Fruit fly (Drosophila melanogaster) whole organism, embryonic: ENCODE data around the gene Cpr30B.
A peak's percentile ranks its signal among the peaks of the same experiment; 100 is the strongest.

Experiments
- ATbp ChIP-seq: fragments of 200-800 bp; sonication (Bioruptor generic); optimal IDR thresholded peaks from 2 replicates; lab custom pipeline; 2017; ENCODE audit warnings: missing biosample characterization, mild to moderate bottlenecking, missing genetic modification characterization, missing genetic modification reagents
- Blimp-1 ChIP-seq: fragments of 200-800 bp; sonication (Bioruptor generic); optimal IDR thresholded peaks from 3 replicates; lab custom pipeline; 2018; ENCODE audit warnings: missing biosample characterization, missing genetic modification characterization, mild to moderate bottlenecking, moderate library complexity, missing genetic modification reagents
- CG10147 ChIP-seq: fragments of 200-800 bp; sonication (Bioruptor generic); optimal IDR thresholded peaks from 2 replicates; lab custom pipeline; 2019; ENCODE audit warnings: missing biosample characterization, mild to moderate bottlenecking, missing genetic modification characterization, moderate library complexity
- CG10209 ChIP-seq: fragments of 200-800 bp; sonication (Bioruptor generic); optimal IDR thresholded peaks from 3 replicates; lab custom pipeline; 2017; ENCODE audit warnings: missing biosample characterization, mild to moderate bottlenecking, missing genetic modification characterization, missing genetic modification reagents
- CG11398 ChIP-seq: fragments of 200-800 bp; sonication (Bioruptor generic); optimal IDR thresholded peaks from 2 replicates; lab custom pipeline; 2016; ENCODE audit warnings: missing biosample characterization, missing genetic modification characterization
- CG12155 ChIP-seq: fragments of 200-800 bp; sonication (Bioruptor generic); optimal IDR thresholded peaks from 3 replicates; lab custom pipeline; 2016; ENCODE audit warnings: missing biosample characterization, missing genetic modification characterization
- CG13296 ChIP-seq: fragments of 200-800 bp; sonication (Bioruptor generic); optimal IDR thresholded peaks from 3 replicates; lab custom pipeline; 2018; ENCODE audit warnings: missing biosample characterization, mild to moderate bottlenecking, missing genetic modification characterization
- CG13894 ChIP-seq: fragments of 200-800 bp; sonication (Bioruptor generic); optimal IDR thresholded peaks from 3 replicates; lab custom pipeline; 2018; ENCODE audit warnings: missing biosample characterization, mild to moderate bottlenecking, missing genetic modification characterization, moderate library complexity
- CG1529 ChIP-seq: fragments of 200-800 bp; sonication (Bioruptor generic); optimal IDR thresholded peaks from 3 replicates; lab custom pipeline; 2018; ENCODE audit warnings: missing biosample characterization, missing genetic modification characterization
- CG15601 ChIP-seq: fragments of 200-800 bp; sonication (Bioruptor generic); optimal IDR thresholded peaks from 3 replicates; lab custom pipeline; 2019; ENCODE audit warnings: missing biosample characterization, mild to moderate bottlenecking, missing genetic modification characterization, moderate library complexity
- CG17359 ChIP-seq: fragments of 200-800 bp; sonication (Bioruptor generic); optimal IDR thresholded peaks from 3 replicates; lab custom pipeline; 2018; ENCODE audit warnings: missing biosample characterization, mild to moderate bottlenecking, missing genetic modification characterization, moderate library complexity
- CG17829 ChIP-seq: fragments of 200-800 bp; optimal IDR thresholded peaks from 2 replicates; lab custom pipeline; 2019; ENCODE audit warnings: missing biosample characterization, mild to moderate bottlenecking, missing genetic modification characterization, moderate library complexity
- CG18599 ChIP-seq: fragments of 200-800 bp; sonication (Bioruptor generic); optimal IDR thresholded peaks from 3 replicates; lab custom pipeline; 2017; ENCODE audit warnings: missing biosample characterization, missing genetic modification characterization, mild to moderate bottlenecking, moderate library complexity, missing genetic modification reagents
- CG34422 ChIP-seq: fragments of 200-800 bp; sonication (Bioruptor generic); IDR thresholded peaks from 3 replicates; pipeline ENCODE4 v1.3.6; 2022; ENCODE audit warnings: missing biosample characterization, missing genetic modification characterization
- CG3838 ChIP-seq: fragments of 200-800 bp; sonication (Bioruptor generic); optimal IDR thresholded peaks from 3 replicates; lab custom pipeline; 2016; ENCODE audit warnings: missing biosample characterization, missing genetic modification characterization
- CG42726 ChIP-seq: fragments of 200-800 bp; sonication (Bioruptor generic); IDR thresholded peaks from 2 replicates; pipeline ENCODE4 v1.3.6; 2022; ENCODE audit warnings: missing biosample characterization, missing genetic modification characterization; ENCODE audit not compliant: partially characterized antibody
- CG6272 ChIP-seq: fragments of 200-800 bp; sonication (Bioruptor generic); IDR thresholded peaks from 2 replicates; pipeline ENCODE4 v1.3.6; 2022; ENCODE audit warnings: missing biosample characterization, missing genetic modification characterization
- CG6813 ChIP-seq: fragments of 200-800 bp; sonication (Bioruptor generic); optimal IDR thresholded peaks from 2 replicates; lab custom pipeline; 2017; ENCODE audit warnings: missing biosample characterization, missing genetic modification characterization, mild to moderate bottlenecking, moderate library complexity, missing genetic modification reagents
- CG9437 ChIP-seq: fragments of 200-800 bp; sonication (Bioruptor generic); optimal IDR thresholded peaks from 2 replicates; lab custom pipeline; 2018; ENCODE audit warnings: missing biosample characterization, mild to moderate bottlenecking, missing genetic modification characterization
- CTCF ChIP-seq: fragments of 200-800 bp; sonication (Bioruptor generic); optimal IDR thresholded peaks from 2 replicates; lab custom pipeline; 2017; ENCODE audit warnings: missing biosample characterization, mild to moderate bottlenecking, missing genetic modification characterization, moderate library complexity
- Dbx ChIP-seq: fragments of 200-800 bp; sonication (Bioruptor generic); IDR thresholded peaks from 3 replicates; pipeline ENCODE4 v1.3.6; 2022; ENCODE audit warnings: missing biosample characterization, missing genetic modification characterization
- Dek ChIP-seq: fragments of 200-800 bp; sonication (Bioruptor generic); optimal IDR thresholded peaks from 3 replicates; lab custom pipeline; 2019; ENCODE audit warnings: missing biosample characterization, mild to moderate bottlenecking, missing genetic modification characterization, moderate library complexity
- Dref ChIP-seq: fragments of 200-800 bp; sonication (Bioruptor generic); IDR thresholded peaks from 2 replicates; pipeline ENCODE4 v1.3.6; 2022; ENCODE audit warnings: missing biosample characterization, missing genetic modification characterization
- E2f2 ChIP-seq: fragments of 200-800 bp; sonication (Bioruptor generic); IDR thresholded peaks from 2 replicates; pipeline ENCODE4 v1.3.6; 2022; ENCODE audit warnings: missing biosample characterization, missing genetic modification characterization
- Fer3 ChIP-seq: fragments of 200-800 bp; sonication (Bioruptor generic); optimal IDR thresholded peaks from 2 replicates; lab custom pipeline; 2018; ENCODE audit warnings: missing biosample characterization, mild to moderate bottlenecking, missing genetic modification characterization, moderate library complexity
- H2.0 ChIP-seq: fragments of 200-800 bp; sonication (Bioruptor generic); IDR thresholded peaks from 2 replicates; pipeline ENCODE4 v1.3.6; 2022; ENCODE audit warnings: missing biosample characterization, missing genetic modification characterization
- Hr51 ChIP-seq, 2 experiments: fragments of 200-800 bp; sonication (Bioruptor generic); optimal IDR thresholded peaks; 2 replicates in 1 of 2; 3 replicates in 1 of 2; lab custom pipeline; 2016 to 2018; ENCODE audit warnings: missing biosample characterization in 2 of 2, missing genetic modification characterization in 2 of 2, mild to moderate bottlenecking in 1 of 2, moderate library complexity in 1 of 2
- MTF-1 ChIP-seq: fragments of 200-800 bp; sonication (Bioruptor generic); optimal IDR thresholded peaks from 2 replicates; lab custom pipeline; 2018; ENCODE audit warnings: missing biosample characterization, mild to moderate bottlenecking, missing genetic modification characterization, borderline replicate concordance
- Mes4 ChIP-seq: fragments of 200-800 bp; sonication (Bioruptor generic); optimal IDR thresholded peaks from 2 replicates; lab custom pipeline; 2016; ENCODE audit warnings: missing biosample characterization, missing genetic modification characterization
- NC2β ChIP-seq: fragments of 200-800 bp; sonication (Bioruptor generic); optimal IDR thresholded peaks from 2 replicates; lab custom pipeline; 2016; ENCODE audit warnings: missing biosample characterization, missing genetic modification characterization
- Nf-YC ChIP-seq: fragments of 200-800 bp; optimal IDR thresholded peaks from 3 replicates; lab custom pipeline; 2019; ENCODE audit warnings: missing biosample characterization, mild to moderate bottlenecking, missing genetic modification characterization, moderate library complexity
- Trl ChIP-seq, 3 experiments: fragments of >200 bp in 2 of 3; fragments of 200-800 bp in 1 of 3; sonication (Bioruptor generic) in 1 of 3; optimal IDR thresholded peaks; 2 replicates in 1 of 3; 3 replicates in 2 of 3; lab custom pipeline; 2016 to 2017; ENCODE audit warnings: missing biosample characterization in 1 of 3, missing genetic modification characterization in 1 of 3
- YL-1 ChIP-seq: fragments of 200-800 bp; sonication (Bioruptor generic); optimal IDR thresholded peaks from 3 replicates; lab custom pipeline; 2017; ENCODE audit warnings: missing biosample characterization, mild to moderate bottlenecking, missing genetic modification characterization
- ab ChIP-seq: fragments of 200-800 bp; sonication (Bioruptor generic); optimal IDR thresholded peaks from 2 replicates; lab custom pipeline; 2016; ENCODE audit warnings: missing biosample characterization, missing genetic modification characterization
- fd64A ChIP-seq: fragments of 200-800 bp; sonication (Bioruptor generic); optimal IDR thresholded peaks from 3 replicates; lab custom pipeline; 2018; ENCODE audit warnings: missing biosample characterization, mild to moderate bottlenecking, missing genetic modification characterization
- gcm ChIP-seq: fragments of 200-800 bp; sonication (Bioruptor generic); optimal IDR thresholded peaks from 2 replicates; lab custom pipeline; 2019; ENCODE audit warnings: missing biosample characterization, mild to moderate bottlenecking, missing genetic modification characterization, moderate library complexity
- gem ChIP-seq: fragments of 200-800 bp; sonication (Bioruptor generic); optimal IDR thresholded peaks from 2 replicates; lab custom pipeline; 2019; ENCODE audit warnings: missing biosample characterization, mild to moderate bottlenecking, missing genetic modification characterization, moderate library complexity
- gt ChIP-seq: fragments of 200-800 bp; sonication (Bioruptor generic); IDR thresholded peaks from 2 replicates; pipeline ENCODE4 v1.3.6; 2022; ENCODE audit warnings: missing biosample characterization, missing genetic modification characterization
- hkb ChIP-seq, 2 experiments: fragments of 200-800 bp in 1 of 2; fragments of >200 bp in 1 of 2; sonication (Bioruptor generic) in 1 of 2; IDR thresholded peaks in 1 of 2; optimal IDR thresholded peaks in 1 of 2; 2 replicates each; pipeline versions ENCODE4 v1.3.6 to Lab custom; 2017 to 2022; ENCODE audit warnings: missing biosample characterization in 1 of 2, missing genetic modification characterization in 1 of 2
- ind ChIP-seq: fragments of 200-800 bp; sonication (Bioruptor generic); optimal IDR thresholded peaks from 3 replicates; lab custom pipeline; 2016; ENCODE audit warnings: missing biosample characterization, missing genetic modification characterization
- kni ChIP-seq: fragments of 200-800 bp; sonication (Bioruptor generic); optimal IDR thresholded peaks from 3 replicates; lab custom pipeline; 2017; ENCODE audit warnings: mild to moderate bottlenecking, missing biosample characterization, missing genetic modification reagents, missing genetic modification characterization
- prd ChIP-seq, 3 experiments: fragments of >200 bp in 2 of 3; fragments of 200-800 bp in 1 of 3; sonication (Bioruptor generic) in 1 of 3; optimal IDR thresholded peaks in 2 of 3; IDR thresholded peaks in 1 of 3; 2 replicates in 2 of 3; 3 replicates in 1 of 3; pipeline versions ENCODE4 v1.3.6 to Lab custom; 2017 to 2022; ENCODE audit warnings: missing biosample characterization in 1 of 3, missing genetic modification characterization in 1 of 3
- row ChIP-seq: fragments of 200-800 bp; sonication (Bioruptor generic); IDR thresholded peaks from 3 replicates; pipeline ENCODE4 v1.3.6; 2022; ENCODE audit warnings: missing biosample characterization, missing genetic modification characterization
- schlank ChIP-seq: fragments of 200-800 bp; sonication (Bioruptor generic); optimal IDR thresholded peaks from 2 replicates; lab custom pipeline; 2018; ENCODE audit warnings: missing biosample characterization, mild to moderate bottlenecking, missing genetic modification characterization
- sisA ChIP-seq: fragments of 200-800 bp; sonication (Bioruptor generic); IDR thresholded peaks from 2 replicates; pipeline ENCODE4 v1.3.6; 2022; ENCODE audit warnings: missing biosample characterization, missing genetic modification characterization
- so ChIP-seq: fragments of 200-800 bp; sonication (Bioruptor generic); IDR thresholded peaks from 3 replicates; pipeline ENCODE4 v1.3.6; 2022; ENCODE audit warnings: missing biosample characterization, missing genetic modification characterization
- sqz ChIP-seq: fragments of 200-800 bp; sonication (Bioruptor generic); optimal IDR thresholded peaks from 3 replicates; lab custom pipeline; 2018; ENCODE audit warnings: missing biosample characterization, mild to moderate bottlenecking, missing genetic modification characterization
- ttk ChIP-seq: fragments of 200-800 bp; sonication (Bioruptor generic); IDR thresholded peaks from 2 replicates; pipeline ENCODE4 v2.1.2; 2022; ENCODE audit warnings: missing biosample characterization, missing genetic modification characterization

The Cpr30B gene

dm6 chr2L:9570673-9571193 lies 28.1 kb downstream of the Cpr30B start (continued):
- peak; percentile 67 for TF ChIP-seq fd64A (GFP tag; lab: Kevin White, UChicago)
- no peak for TF ChIP-seq ab (GFP tag; lab: Kevin White, UChicago)
- TF ChIP-seq so = peak; percentile 50; the same call in 2 of the 3 replicates
- no peak for TF ChIP-seq CG1529 (GFP tag; lab: Kevin White, UChicago)
- TF ChIP-seq CG18599 = peak; percentile 37
- no peak for TF ChIP-seq CG9437
- TF ChIP-seq ttk (GFP tag; lab: Robert Waterston, UW) = no peak
- TF ChIP-seq kni = peak; percentile 50
- no peak for TF ChIP-seq row (GFP tag; lab: Robert Waterston, UW)
- peak in 1 of 2 experiments; percentile 7 for TF ChIP-seq Trl (optimal IDR thresholded peaks at IDR 0.05; lab: Kevin White, UChicago)
- no peak for TF ChIP-seq Trl (GFP tag; optimal IDR thresholded peaks at IDR 0.05; lab: Kevin White, UChicago)
- no peak for TF ChIP-seq CG12155 (GFP tag; lab: Kevin White, UChicago)
- TF ChIP-seq MTF-1 (GFP tag; lab: Kevin White, UChicago) = peak; percentile 22
- TF ChIP-seq Mes4 (GFP tag; lab: Kevin White, UChicago) = peak; percentile 17
- TF ChIP-seq CG13296 = peak; percentile 68
- no peak for TF ChIP-seq Fer3 (tag; lab: Kevin White, UChicago)
- TF ChIP-seq CG3838 (GFP tag; lab: Kevin White, UChicago) = peak; percentile 98
- TF ChIP-seq Dbx (GFP tag; lab: Robert Waterston, UW) = 0 out of 3 replicates have a peak, but pooled peaks have one; percentile 15
- TF ChIP-seq E2f2 (GFP tag; lab: Robert Waterston, UW) = 0 out of 2 replicates have a peak, but pooled peaks have one; percentile 17
- TF ChIP-seq gt (GFP tag; lab: Robert Waterston, UW) = no peak
- no peak for TF ChIP-seq CG13894 (tag; lab: Kevin White, UChicago)
- peak; percentile 73 for TF ChIP-seq ATbp (GFP tag; lab: Kevin White, UChicago)
- TF ChIP-seq Dref (GFP tag; lab: Robert Waterston, UW) = no peak
- TF ChIP-seq ind (GFP tag; lab: Kevin White, UChicago) = no peak
- TF ChIP-seq YL-1 (GFP tag; lab: Kevin White, UChicago) = peak; percentile 8
- TF ChIP-seq Hr51 (GFP tag; optimal IDR thresholded peaks at IDR 0.05; lab: Kevin White, UChicago) = peak in 1 of 2 experiments; percentile 30
- TF ChIP-seq CG17829 (tag; lab: Kevin White, UChicago) = no peak
- TF ChIP-seq prd (optimal IDR thresholded peaks at IDR 0.05; lab: Kevin White, UChicago) = no peak
- 0 out of 3 replicates have a peak, but pooled peaks have one; percentile 6 for TF ChIP-seq prd (GFP tag; IDR thresholded peaks at IDR 0.05; lab: Robert Waterston, UW)
- peak; percentile 39 for TF ChIP-seq gcm (GFP tag; lab: Kevin White, UChicago)
- TF ChIP-seq CG6272 (GFP tag; lab: Robert Waterston, UW) = no peak
- TF ChIP-seq schlank (tag; lab: Kevin White, UChicago) = peak; percentile 33
- no peak for TF ChIP-seq sisA (GFP tag; lab: Robert Waterston, UW)
- TF ChIP-seq sqz (GFP tag; lab: Kevin White, UChicago) = peak; percentile 12
- TF ChIP-seq CG10147 (GFP tag; lab: Kevin White, UChicago) = peak; percentile 31
- TF ChIP-seq CG6813 = peak; percentile 49
- TF ChIP-seq hkb (optimal IDR thresholded peaks at IDR 0.05; lab: Kevin White, UChicago) = no peak
- peak; percentile 60 for TF ChIP-seq hkb (GFP tag; IDR thresholded peaks at IDR 0.05; lab: Robert Waterston, UW)
- no peak for TF ChIP-seq gem
- TF ChIP-seq CG42726 (GFP tag; lab: Robert Waterston, UW) = no peak
- peak; percentile 10 for TF ChIP-seq Dek (tag; lab: Kevin White, UChicago)
- TF ChIP-seq CG10209 (GFP tag; lab: Kevin White, UChicago) = peak; percentile 12
- peak; percentile 11 for TF ChIP-seq Blimp-1 (GFP tag; lab: Kevin White, UChicago)
- TF ChIP-seq CG34422 = peak; percentile 12; the same call in 1 of the 3 replicates
- TF ChIP-seq H2.0 (GFP tag; lab: Robert Waterston, UW) = no peak
- peak; percentile 7 for TF ChIP-seq Nf-YC (tag; lab: Kevin White, UChicago)
- peak; percentile 17 for TF ChIP-seq CG15601 (tag; lab: Kevin White, UChicago)
- TF ChIP-seq CG11398 (GFP tag; lab: Kevin White, UChicago) = peak; percentile 27
- no peak for TF ChIP-seq NC2β (GFP tag; lab: Kevin White, UChicago)
- peak; percentile 54 for TF ChIP-seq CG17359 (tag; lab: Kevin White, UChicago)
- peak; percentile 21 for TF ChIP-seq CTCF
